Worm (Caenorhabditis elegans) whole organism, young adult: ENCODE data around the gene npr-27.

ENCODE experiments used
- F33H1.4 ChIP-seq: fragments of 200-800 bp; sonication (Bioruptor generic); IDR thresholded peaks from 2 replicates; pipeline ENCODE4 v1.3.6; 2022; ENCODE audit warnings: missing genetic modification reagents, missing genetic modification characterization, missing compliant biosample characterization
- mxl-1 ChIP-seq: sonication (generic microtip); optimal IDR thresholded peaks from 2 replicates; lab custom pipeline; 2016; ENCODE audit warnings: missing genetic modification characterization, missing compliant biosample characterization

- TF ChIP-seq F33H1.4 (peak; percentile 37; the same call in 1 of the 2 replicates), mxl-1 (no peak)
Observed at ce11 chrIV:7319931-7320435, 14.6 kb downstream of the npr-27 start.
